Worm (Caenorhabditis elegans) whole organism, L4 larva: Measurements from ENCODE around the gene lgc-33.

Experiments
- F10B5.3 ChIP-seq: sonication (generic microtip); optimal IDR thresholded peaks from 2 replicates; lab custom pipeline; 2016; ENCODE audit warnings: mild to moderate bottlenecking, missing genetic modification characterization, missing compliant biosample characterization
- F44E2.7 ChIP-seq: fragments of 200-800 bp; sonication (Bioruptor generic); IDR thresholded peaks from 2 replicates; pipeline ENCODE4 v2.1.2; 2022; ENCODE audit warnings: missing genetic modification characterization, missing compliant biosample characterization
- T20F7.1 ChIP-seq: fragments of 200-800 bp; sonication (Bioruptor generic); optimal IDR thresholded peaks from 2 replicates; lab custom pipeline; 2018; ENCODE audit warnings: mild to moderate bottlenecking, missing genetic modification characterization, missing compliant biosample characterization
- Y105C5A.15 ChIP-seq: fragments of 200-800 bp; sonication (Bioruptor generic); IDR thresholded peaks from 2 replicates; pipeline ENCODE4 v1.3.6; 2022; ENCODE audit warnings: missing genetic modification characterization, missing compliant biosample characterization
- Y75B8A.6 ChIP-seq: fragments of 200-800 bp; sonication (Bioruptor generic); IDR thresholded peaks from 2 replicates; pipeline ENCODE4 v1.3.6; 2022; ENCODE audit warnings: missing genetic modification reagents, missing genetic modification characterization, missing compliant biosample characterization
- ZK337.2 ChIP-seq: fragments of 200-800 bp; sonication (Bioruptor generic); IDR thresholded peaks from 2 replicates; pipeline ENCODE4 v1.3.6; 2022; ENCODE audit warnings: missing genetic modification reagents, missing genetic modification characterization, missing compliant biosample characterization
- ZK546.5 ChIP-seq, 2 experiments: sonication (generic microtip); optimal IDR thresholded peaks; 2 replicates each; lab custom pipeline; 2017; ENCODE audit warnings: missing biosample characterization in 2 of 2, missing genetic modification characterization in 2 of 2
- aha-1 ChIP-seq: fragments of 150-350 bp; peaks from one replicate; lab custom pipeline; 2014; ENCODE audit warnings: missing biosample characterization, missing genetic modification characterization
- ama-1 ChIP-seq: fragments of 150-350 bp; optimal IDR thresholded peaks from 2 replicates; lab custom pipeline; 2014; ENCODE audit warnings: inconsistent platforms, mixed read lengths
- arid-1 ChIP-seq: fragments of 200-800 bp; sonication (Bioruptor generic); conservative IDR thresholded peaks from 2 replicates; pipeline ENCODE4 v1.3.6; 2022; ENCODE audit warnings: missing genetic modification reagents, missing genetic modification characterization, missing compliant biosample characterization
- attf-4 ChIP-seq: sonication (generic microtip); optimal IDR thresholded peaks from 3 replicates; lab custom pipeline; 2017; ENCODE audit warnings: missing biosample characterization, missing genetic modification characterization
- ceh-20 ChIP-seq: fragments of 200-800 bp; sonication (Bioruptor generic); IDR thresholded peaks from 2 replicates; pipeline ENCODE4 v1.3.6; 2022; ENCODE audit warnings: missing genetic modification reagents, missing genetic modification characterization, missing compliant biosample characterization
- ceh-32 ChIP-seq: sonication (generic microtip); optimal IDR thresholded peaks from 2 replicates; lab custom pipeline; 2016; ENCODE audit warnings: mild to moderate bottlenecking, missing genetic modification characterization, missing compliant biosample characterization; ENCODE audit not compliant: poor library complexity
- ceh-44 ChIP-seq: fragments of 200-800 bp; sonication (Bioruptor generic); IDR thresholded peaks from 2 replicates; pipeline ENCODE4 v1.3.6; 2022; ENCODE audit warnings: missing genetic modification reagents, missing genetic modification characterization, missing compliant biosample characterization
- daf-12 ChIP-seq: fragments of 150-350 bp; optimal IDR thresholded peaks from 2 replicates; lab custom pipeline; 2014; ENCODE audit warnings: missing biosample characterization, missing genetic modification reagents, missing genetic modification characterization
- dmd-6 ChIP-seq: fragments of 200-800 bp; sonication (Bioruptor generic); IDR thresholded peaks from 2 replicates; pipeline ENCODE4 v1.3.6; 2022; ENCODE audit warnings: missing genetic modification reagents, missing genetic modification characterization, missing compliant biosample characterization
- dmd-9 ChIP-seq: fragments of 200-800 bp; sonication (Bioruptor generic); IDR thresholded peaks from 2 replicates; pipeline ENCODE4 v1.3.6; 2022; ENCODE audit warnings: missing genetic modification reagents, missing genetic modification characterization, missing compliant biosample characterization
- dpl-1 ChIP-seq: fragments of 150-350 bp; optimal IDR thresholded peaks from 2 replicates; lab custom pipeline; 2014; ENCODE audit warnings: missing biosample characterization, missing genetic modification reagents, missing genetic modification characterization
- duxl-1 ChIP-seq: sonication (generic microtip); optimal IDR thresholded peaks from 2 replicates; lab custom pipeline; 2016; ENCODE audit warnings: mild to moderate bottlenecking, missing genetic modification characterization, moderate library complexity, missing compliant biosample characterization; ENCODE audit not compliant: poor library complexity
- fos-1 ChIP-seq: fragments of 150-350 bp; optimal IDR thresholded peaks from 2 replicates; lab custom pipeline; 2014; ENCODE audit warnings: missing biosample characterization, missing genetic modification characterization
- hmg-1.1 ChIP-seq: fragments of 200-800 bp; sonication (Bioruptor generic); IDR thresholded peaks from 2 replicates; pipeline ENCODE4 v1.3.6; 2022; ENCODE audit warnings: missing genetic modification reagents, missing genetic modification characterization, missing compliant biosample characterization
- lin-1 ChIP-seq: fragments of 200-800 bp; sonication (Bioruptor generic); IDR thresholded peaks from 2 replicates; pipeline ENCODE4 v1.3.6; 2022; ENCODE audit warnings: missing genetic modification reagents, missing genetic modification characterization, missing compliant biosample characterization
- lin-15B ChIP-seq: fragments of 150-350 bp; sonication (generic microtip); optimal IDR thresholded peaks from 3 replicates; lab custom pipeline; 2014; ENCODE audit warnings: missing biosample characterization, missing genetic modification characterization
- lin-38 ChIP-seq: fragments of 200-800 bp; sonication (Bioruptor generic); IDR thresholded peaks from 2 replicates; pipeline ENCODE4 v1.3.6; 2022; ENCODE audit warnings: missing genetic modification reagents, missing genetic modification characterization, missing compliant biosample characterization
- lin-39 ChIP-seq: fragments of 150-350 bp; optimal IDR thresholded peaks from 2 replicates; lab custom pipeline; 2014; ENCODE audit warnings: missing biosample characterization, missing genetic modification reagents, missing genetic modification characterization
- lir-3 ChIP-seq: sonication (generic microtip); optimal IDR thresholded peaks from 2 replicates; lab custom pipeline; 2016; ENCODE audit warnings: mild to moderate bottlenecking, missing genetic modification characterization, missing compliant biosample characterization
- lsy-2 ChIP-seq, 2 experiments: fragments of 150-350 bp in 1 of 2; sonication (generic microtip) in 1 of 2; optimal IDR thresholded peaks; 2 replicates each; lab custom pipeline; 2014 to 2017; ENCODE audit warnings: missing biosample characterization in 2 of 2, missing genetic modification characterization in 2 of 2
- mep-1 ChIP-seq: fragments of 150-350 bp; sonication (generic microtip); optimal IDR thresholded peaks from 3 replicates; lab custom pipeline; 2014; ENCODE audit warnings: missing biosample characterization, missing genetic modification characterization
- mxl-2 ChIP-seq: fragments of 200-800 bp; sonication (Bioruptor generic); conservative IDR thresholded peaks from 2 replicates; pipeline ENCODE4 v1.3.6; 2022; ENCODE audit warnings: missing genetic modification reagents, missing genetic modification characterization, missing compliant biosample characterization
- nhr-10 ChIP-seq: fragments of 150-350 bp; optimal IDR thresholded peaks from 2 replicates; lab custom pipeline; 2014; ENCODE audit warnings: missing biosample characterization, missing genetic modification characterization
- nhr-25 ChIP-seq: sonication (generic microtip); optimal IDR thresholded peaks from 2 replicates; lab custom pipeline; 2017; ENCODE audit warnings: missing genetic modification characterization, mild to moderate bottlenecking, missing compliant biosample characterization, antibody characterized with exemption, moderate library complexity, borderline replicate concordance; ENCODE audit not compliant: insufficient read depth
- nhr-42 ChIP-seq: fragments of 200-800 bp; sonication (Bioruptor generic); IDR thresholded peaks from 2 replicates; pipeline ENCODE4 v1.3.6; 2022; ENCODE audit warnings: missing genetic modification characterization, missing compliant biosample characterization
- nhr-6 ChIP-seq: fragments of 150-350 bp; optimal IDR thresholded peaks from 2 replicates; lab custom pipeline; 2014; ENCODE audit warnings: missing biosample characterization, missing genetic modification characterization
- nhr-76 ChIP-seq: fragments of 150-350 bp; optimal IDR thresholded peaks from 2 replicates; lab custom pipeline; 2014; ENCODE audit warnings: missing biosample characterization, missing genetic modification characterization
- nhr-77 ChIP-seq: fragments of 150-350 bp; optimal IDR thresholded peaks from 2 replicates; lab custom pipeline; 2014; ENCODE audit warnings: missing biosample characterization, missing genetic modification characterization
- pha-4 ChIP-seq, 2 experiments: fragments of 150-350 bp in 1 of 2; fragments of 200-800 bp in 1 of 2; sonication (Bioruptor generic) in 1 of 2; IDR thresholded peaks in 1 of 2; optimal IDR thresholded peaks in 1 of 2; 2 replicates each; pipeline versions ENCODE4 v1.3.6 to Lab custom; 2014 to 2022; ENCODE audit warnings: missing genetic modification characterization in 2 of 2, missing genetic modification reagents in 2 of 2, missing biosample characterization in 1 of 2, missing compliant biosample characterization in 1 of 2
- rbr-2 ChIP-seq: sonication (generic microtip); optimal IDR thresholded peaks from 2 replicates; lab custom pipeline; 2016; ENCODE audit warnings: missing genotype, missing genetic modification characterization, missing compliant biosample characterization
- saeg-2 ChIP-seq: fragments of 200-800 bp; sonication (Bioruptor generic); IDR thresholded peaks from 2 replicates; pipeline ENCODE4 v1.3.6; 2022; ENCODE audit warnings: missing genetic modification reagents, missing genetic modification characterization, missing compliant biosample characterization
- sdz-12 ChIP-seq: fragments of 200-800 bp; sonication (Bioruptor generic); optimal IDR thresholded peaks from 2 replicates; lab custom pipeline; 2018; ENCODE audit warnings: mild to moderate bottlenecking, missing genetic modification characterization, missing compliant biosample characterization
- set-16 ChIP-seq: fragments of 200-800 bp; sonication (Bioruptor generic); IDR thresholded peaks from 2 replicates; pipeline ENCODE4 v1.3.6; 2022; ENCODE audit warnings: missing genetic modification reagents, missing genetic modification characterization, missing compliant biosample characterization
- snpc-1.2 ChIP-seq: fragments of 200-800 bp; sonication (Bioruptor generic); IDR thresholded peaks from 2 replicates; pipeline ENCODE4 v1.3.6; 2022; ENCODE audit warnings: missing genetic modification reagents, missing genetic modification characterization, missing compliant biosample characterization
- spr-1 ChIP-seq: sonication (generic microtip); optimal IDR thresholded peaks from 2 replicates; lab custom pipeline; 2016; ENCODE audit warnings: mild to moderate bottlenecking, missing genetic modification characterization, missing compliant biosample characterization
- spr-3 ChIP-seq: fragments of 200-800 bp; sonication (Bioruptor generic); optimal IDR thresholded peaks from 2 replicates; lab custom pipeline; 2018; ENCODE audit warnings: mild to moderate bottlenecking, missing genetic modification characterization, missing compliant biosample characterization
- zfp-2 ChIP-seq: sonication (generic microtip); optimal IDR thresholded peaks from 2 replicates; lab custom pipeline; 2016; ENCODE audit warnings: mild to moderate bottlenecking, missing genetic modification characterization, missing compliant biosample characterization
- zip-11 ChIP-seq: fragments of 200-800 bp; sonication (Bioruptor generic); IDR thresholded peaks from 2 replicates; pipeline ENCODE4 v1.3.6; 2022; ENCODE audit warnings: missing genetic modification characterization, missing compliant biosample characterization
- zip-2 ChIP-seq: fragments of 150-350 bp; optimal IDR thresholded peaks from 2 replicates; lab custom pipeline; 2014; ENCODE audit warnings: missing biosample characterization, missing genetic modification characterization
- ztf-7 ChIP-seq: fragments of 150-350 bp; optimal IDR thresholded peaks from 2 replicates; lab custom pipeline; 2014; ENCODE audit warnings: missing biosample characterization, missing genetic modification characterization

lgc-33 gene

DNA sequence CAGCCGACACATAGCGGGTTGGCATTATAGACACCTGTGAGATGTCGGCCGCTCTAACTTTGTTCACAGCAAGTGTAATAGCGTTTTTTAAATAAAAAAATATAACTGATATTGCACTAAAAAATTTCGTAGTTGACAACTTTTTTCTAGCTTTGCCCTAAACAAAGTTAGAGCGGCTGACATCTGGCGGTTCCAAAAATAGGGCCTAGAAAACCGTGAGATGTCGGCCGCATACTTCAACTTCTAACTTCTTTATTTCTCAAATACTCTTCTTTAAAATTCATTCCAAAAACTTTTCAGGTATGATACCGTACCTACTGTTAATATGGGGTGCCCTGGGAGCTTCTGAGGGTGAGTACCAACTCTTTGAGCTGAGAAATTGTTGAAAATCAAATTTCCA lies 13.3 kb downstream of the lgc-33 start, which contains the start of gene Y55F3BR.2:
Gene Y55F3BR.2, plus strand, starts transcription at position 301 of the 400 bp plus-strand sequence.
- TF ChIP-seq zip-2 (tag; lab: Kevin White, UChicago), result no peak
- TF ChIP-seq saeg-2 (GFP tag; lab: Robert Waterston, UW), result no peak
- TF ChIP-seq pha-4 (GFP tag; IDR thresholded peaks at IDR 0.05; lab: Robert Waterston, UW), result no peak
- TF ChIP-seq pha-4 (tag; optimal IDR thresholded peaks at IDR 0.05; lab: Kevin White, UChicago), result no peak
- no peak for TF ChIP-seq nhr-77 (tag; lab: Kevin White, UChicago)

DNA sequence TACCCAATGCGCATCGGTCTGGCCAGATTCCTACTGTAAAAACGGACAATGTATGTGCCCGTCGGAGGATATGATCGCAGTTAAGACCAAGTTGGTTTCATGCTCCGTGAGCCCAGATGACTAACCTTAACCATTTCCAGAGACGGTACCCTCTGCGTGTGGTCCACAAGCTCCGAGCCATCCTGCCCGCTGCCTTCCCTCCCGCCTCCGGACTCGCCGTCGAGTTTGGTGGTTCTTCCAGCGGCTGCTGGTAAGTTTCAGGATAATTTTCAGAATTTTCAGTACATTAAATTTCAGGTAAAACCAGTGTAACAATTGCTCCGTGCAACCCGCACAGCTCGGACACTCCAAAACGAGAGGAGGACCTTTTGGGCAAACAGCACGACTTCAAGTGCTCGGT lies 15.5 kb downstream of the lgc-33 start:
- TF ChIP-seq lir-3 (no peak), set-16 (GFP tag; lab: Robert Waterston, UW) (peak; percentile 59), ZK337.2 (GFP tag; lab: Robert Waterston, UW) (no peak), arid-1 (no peak), lsy-2 (tag; optimal IDR thresholded peaks at IDR 0.05; lab: Kevin White, UChicago) (no peak), pha-4 (GFP tag; IDR thresholded peaks at IDR 0.05; lab: Robert Waterston, UW) (no peak), pha-4 (tag; optimal IDR thresholded peaks at IDR 0.05; lab: Kevin White, UChicago) (no peak), T20F7.1 (GFP tag; lab: Kevin White, UChicago) (no peak)

DNA sequence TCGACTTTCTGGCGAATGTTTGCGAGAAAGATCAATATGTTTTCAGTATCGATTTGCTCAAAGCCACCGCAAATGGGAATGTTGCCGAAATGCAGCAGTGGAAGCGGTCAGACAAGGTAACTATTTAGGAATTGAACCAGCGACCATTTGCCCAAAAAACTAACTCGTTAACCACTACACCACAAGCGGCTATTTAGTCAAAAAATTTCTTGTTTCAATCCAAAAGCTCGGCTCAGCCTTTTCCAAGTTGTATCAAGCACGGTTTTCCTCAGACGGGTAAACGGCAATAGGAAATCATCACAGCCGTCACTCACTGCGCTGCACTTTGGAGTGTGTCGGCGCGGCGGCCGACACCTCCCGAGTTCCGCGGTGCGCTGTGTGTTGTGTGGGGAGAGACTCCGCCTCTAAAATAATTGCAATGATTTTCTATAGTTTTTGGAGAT lies 21.6 kb downstream of the lgc-33 start:
- TF ChIP-seq hmg-1.1 (GFP tag; lab: Robert Waterston, UW) (peak; percentile 79), spr-1 (tag; lab: Kevin White, UChicago) (peak; percentile 74), dmd-9 (GFP tag; lab: Robert Waterston, UW) (0 out of 2 replicates have a peak, but pooled peaks have one; percentile 7), nhr-76 (tag; lab: Kevin White, UChicago) (no peak), lin-1 (peak; percentile 50; the same call in 1 of the 2 replicates), nhr-25 (tag; lab: Kevin White, UChicago) (peak; percentile 40), Y105C5A.15 (GFP tag; lab: Robert Waterston, UW) (no peak), nhr-10 (tag; lab: Kevin White, UChicago) (no peak), zfp-2 (tag; lab: Kevin White, UChicago) (no peak), dpl-1 (GFP tag; lab: Kevin White, UChicago) (peak; percentile 71), ZK337.2 (GFP tag; lab: Robert Waterston, UW) (peak; percentile 36; the same call in 1 of the 2 replicates), lin-39 (tag; lab: Kevin White, UChicago) (no peak), zip-11 (GFP tag; lab: Robert Waterston, UW) (no peak), lin-15B (no peak), mxl-2 (GFP tag; lab: Robert Waterston, UW) (no peak), ceh-20 (GFP tag; lab: Robert Waterston, UW) (0 out of 2 replicates have a peak, but pooled peaks have one; percentile 23), aha-1 (tag; lab: Kevin White, UChicago) (peak; percentile 95), mep-1 (tag; lab: Kevin White, UChicago) (peak; percentile 93), dmd-6 (GFP tag; lab: Robert Waterston, UW) (peak; percentile 57), duxl-1 (tag; lab: Kevin White, UChicago) (peak; percentile 79), Y75B8A.6 (GFP tag; lab: Robert Waterston, UW) (peak; percentile 36; the same call in 1 of the 2 replicates), fos-1 (tag; lab: Kevin White, UChicago) (no peak), snpc-1.2 (GFP tag; lab: Robert Waterston, UW) (peak; percentile 82), attf-4 (no peak), saeg-2 (GFP tag; lab: Robert Waterston, UW) (no peak), ceh-44 (GFP tag; lab: Robert Waterston, UW) (peak; percentile 47; the same call in 1 of the 2 replicates), nhr-42 (GFP tag; lab: Robert Waterston, UW) (peak; percentile 59), rbr-2 (tag; lab: Kevin White, UChicago) (peak; percentile 69), spr-3 (GFP tag; lab: Kevin White, UChicago) (peak; percentile 79), sdz-12 (no peak), daf-12 (tag; lab: Kevin White, UChicago) (no peak), lin-38 (peak; percentile 86), nhr-6 (peak; percentile 48), ZK546.5 (tag; optimal IDR thresholded peaks at IDR 0.05; lab: Kevin White, UChicago) (no peak), ama-1 (lab: Kevin White, UChicago) (peak; percentile 99), F44E2.7 (no peak), F10B5.3 (peak; percentile 39), ceh-32 (no peak), ztf-7 (tag; lab: Kevin White, UChicago) (no peak)
